Worm (Caenorhabditis elegans): Measurements from ENCODE around the gene W03F9.11.

Gene W03F9.11

DNA sequence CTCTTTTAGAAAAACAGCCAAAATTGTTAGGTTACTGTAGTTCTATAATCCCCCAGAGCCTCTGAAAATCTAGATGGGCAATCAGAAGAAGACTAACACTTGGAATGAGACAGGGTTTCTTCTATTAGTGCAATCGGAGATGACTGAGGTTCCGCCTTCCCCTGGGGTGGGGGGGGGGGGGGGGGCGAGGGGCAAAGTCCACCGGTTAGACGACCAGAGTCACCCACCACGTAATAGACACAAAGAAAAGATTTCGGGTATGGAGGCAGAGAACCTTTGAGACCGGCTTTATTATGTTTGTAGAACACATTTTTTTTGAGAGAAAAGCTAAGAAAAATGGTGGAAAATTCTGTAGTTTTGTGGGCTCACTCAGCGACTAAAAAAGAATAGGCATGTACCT lies 11.0 kb upstream of the W03F9.11 start:
- TF ChIP-seq aptf-2 (GFP tag; conservative IDR thresholded peaks at IDR 0.05), result no peak
- TF ChIP-seq lin-40 (tag; optimal IDR thresholded peaks at IDR 0.05), result no peak
- TF ChIP-seq F10E7.11 (tag; optimal IDR thresholded peaks at IDR 0.05), result no peak
- TF ChIP-seq zfh-2 (GFP tag; conservative IDR thresholded peaks at IDR 0.05), result peak; percentile 87
- TF ChIP-seq die-1 (tag; optimal IDR thresholded peaks at IDR 0.05), result no peak
- TF ChIP-seq F57A8.1 (GFP tag; optimal IDR thresholded peaks at IDR 0.05), result no peak
- TF ChIP-seq egrh-3 (GFP tag; IDR thresholded peaks at IDR 0.05), result peak; percentile 62; the same call in 1 of the 2 replicates
- no peak for TF ChIP-seq akir-1 (GFP tag; optimal IDR thresholded peaks at IDR 0.05)
- no peak for TF ChIP-seq dpl-1 (GFP tag; optimal IDR thresholded peaks at IDR 0.05)
- no peak for TF ChIP-seq C17E4.6 (GFP tag; IDR thresholded peaks at IDR 0.05)
- TF ChIP-seq nhr-27 (tag; optimal IDR thresholded peaks at IDR 0.05), result no peak
- TF ChIP-seq snpc-1.1 (tag; optimal IDR thresholded peaks at IDR 0.05; ENCODE audit: insufficient read depth), result no peak
- no peak for TF ChIP-seq nhr-120 (GFP tag; IDR thresholded peaks at IDR 0.05)
- no peak for TF ChIP-seq zim-3 (tag; optimal IDR thresholded peaks at IDR 0.05)
- TF ChIP-seq ets-4 (GFP tag; optimal IDR thresholded peaks at IDR 0.05), result no peak
- no peak for TF ChIP-seq nfya-1 (tag; optimal IDR thresholded peaks at IDR 0.05; ENCODE audit: borderline replicate concordance, insufficient read depth)
- no peak for TF ChIP-seq tlf-1 (GFP tag; optimal IDR thresholded peaks at IDR 0.05)

DNA sequence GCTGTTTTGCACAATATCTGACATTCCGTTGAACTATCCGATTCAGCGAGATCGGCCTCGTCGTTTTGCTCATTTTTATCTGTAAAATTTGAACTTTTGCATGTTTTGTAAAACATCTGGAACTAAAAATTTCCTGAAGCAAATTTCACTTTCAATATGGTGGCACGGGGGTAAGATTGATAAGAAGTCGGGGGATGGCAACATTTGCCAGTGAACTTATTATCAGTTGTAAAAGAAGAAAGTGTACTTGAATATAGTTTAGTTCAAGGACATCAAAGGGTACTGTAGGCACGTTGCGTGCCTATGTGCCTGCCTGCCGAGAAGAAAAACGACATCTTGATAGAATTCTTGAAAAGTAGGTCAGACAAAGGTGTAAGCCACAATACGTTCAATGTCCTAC lies 10.2 kb upstream of the W03F9.11 start, which contains the start of gene W03F9.4:
TSS of gene W03F9.4 (minus strand) at position 79 of the 400 bp plus-strand sequence.
- TF ChIP-seq athp-1 (tag; optimal IDR thresholded peaks at IDR 0.05) (no peak), nhr-80 (tag; optimal IDR thresholded peaks at IDR 0.05) (peak; percentile 73)

DNA sequence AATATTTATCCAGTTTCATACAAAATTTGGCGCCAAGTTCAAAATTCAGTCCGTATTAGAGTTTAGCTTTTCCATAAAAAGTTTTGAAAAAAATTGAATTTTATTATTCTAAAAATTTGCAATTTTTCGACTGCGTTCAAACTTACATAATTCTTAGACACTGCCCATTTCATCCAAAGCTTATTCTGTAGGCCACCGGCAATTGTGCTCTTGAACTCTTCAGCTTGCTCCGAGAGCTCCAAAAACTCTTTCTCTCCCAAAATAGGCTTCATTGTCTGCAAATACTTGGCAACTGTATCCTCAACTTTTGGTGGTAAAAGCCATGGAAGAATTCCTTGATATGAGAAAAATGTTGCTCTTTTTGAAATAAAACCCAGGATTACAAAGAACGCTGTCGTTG lies 8.9 kb upstream of the W03F9.11 start:
- TF ChIP-seq nhr-80 (tag; optimal IDR thresholded peaks at IDR 0.05), result no peak
- no peak for TF ChIP-seq ceh-100 (GFP tag; IDR thresholded peaks at IDR 0.05)
- TF ChIP-seq efl-1 (GFP tag; optimal IDR thresholded peaks at IDR 0.05), result no peak

- TF ChIP-seq hrde-1 (tag; optimal IDR thresholded peaks at IDR 0.05; ENCODE audit: borderline replicate concordance) (no peak), aptf-3 (GFP tag; IDR thresholded peaks at IDR 0.05) (no peak), lag-1 (GFP tag; IDR thresholded peaks at IDR 0.05) (no peak), rec-8 (tag; optimal IDR thresholded peaks at IDR 0.05) (no peak), egl-44 (GFP tag; IDR thresholded peaks at IDR 0.05) (no peak)
Observed at ce11 chrV:145694-146093, 4.5 kb upstream of the W03F9.11 start.

ce11 chrV:144794-145193 lies 3.6 kb upstream of the W03F9.11 start, which contains the start of gene srh-82:
srh-82 (plus strand) TSS chrV:145094.
- TF ChIP-seq lin-54 (GFP tag; optimal IDR thresholded peaks at IDR 0.05), result no peak
- no peak for TF ChIP-seq pha-4 (tag; optimal IDR thresholded peaks at IDR 0.05)
- TF ChIP-seq somi-1 (GFP tag; optimal IDR thresholded peaks at IDR 0.05), result no peak
- TF ChIP-seq repo-1 (tag; optimal IDR thresholded peaks at IDR 0.05), result no peak
- TF ChIP-seq ztf-3 (GFP tag; optimal IDR thresholded peaks at IDR 0.05), result no peak
- no peak for TF ChIP-seq ceh-40 (GFP tag; IDR thresholded peaks at IDR 0.05)
- no peak for TF ChIP-seq Y53F4B.3 (GFP tag; IDR thresholded peaks at IDR 0.05)
- TF ChIP-seq ztf-18 (tag; optimal IDR thresholded peaks at IDR 0.05), result no peak
- TF ChIP-seq Y53G8AR.9 (GFP tag; conservative IDR thresholded peaks at IDR 0.05), result no peak
- TF ChIP-seq snpc-1.1 (tag; optimal IDR thresholded peaks at IDR 0.05; ENCODE audit: insufficient read depth), result no peak
- no peak for TF ChIP-seq aptf-2 (GFP tag; conservative IDR thresholded peaks at IDR 0.05)
- TF ChIP-seq F23B12.7 (tag; optimal IDR thresholded peaks at IDR 0.05; ENCODE audit: insufficient read depth), result no peak
- TF ChIP-seq atf-7 (tag; optimal IDR thresholded peaks at IDR 0.05), result no peak
